Worm (Caenorhabditis elegans) whole organism, L1 larva: Measurements from ENCODE around the gene ncr-2.
A peak's percentile ranks its signal among the peaks of the same experiment; 100 is the strongest.

Source experiments
- F16B12.6 ChIP-seq: fragments of 150-350 bp; optimal IDR thresholded peaks from 2 replicates; lab custom pipeline; 2014; ENCODE audit warnings: missing biosample characterization, missing genetic modification characterization
- ama-1 ChIP-seq: fragments of 150-350 bp; optimal IDR thresholded peaks from 2 replicates; lab custom pipeline; 2014
- blmp-1 ChIP-seq: fragments of 150-350 bp; optimal IDR thresholded peaks from 2 replicates; lab custom pipeline; 2014; ENCODE audit warnings: missing biosample characterization, missing genetic modification characterization
- ceh-82 ChIP-seq, 3 experiments: fragments of 150-350 bp in 1 of 3; sonication (generic microtip) in 2 of 3; optimal IDR thresholded peaks; 2 replicates each; lab custom pipeline; 2014 to 2017; ENCODE audit warnings: missing biosample characterization in 3 of 3, missing genetic modification characterization in 3 of 3
- dpl-1 ChIP-seq, 3 experiments: fragments of 150-350 bp in 2 of 3; sonication (generic microtip) in 1 of 3; optimal IDR thresholded peaks; 2 replicates each; lab custom pipeline; 2014 to 2017; ENCODE audit warnings: missing biosample characterization in 3 of 3, missing genetic modification characterization in 3 of 3, missing genetic modification reagents in 3 of 3
- dsc-1 ChIP-seq: sonication (generic microtip); optimal IDR thresholded peaks from 2 replicates; lab custom pipeline; 2016; ENCODE audit warnings: mild to moderate bottlenecking, missing genetic modification characterization, missing compliant biosample characterization
- efl-1 ChIP-seq, 4 experiments: fragments of 150-350 bp; optimal IDR thresholded peaks in 3 of 4; peaks in 1 of 4; 1 replicate in 1 of 4; 2 replicates in 3 of 4; lab custom pipeline; 2014; ENCODE audit warnings: missing biosample characterization in 2 of 4, missing genetic modification characterization in 2 of 4, missing genetic modification reagents in 2 of 4
- egl-13 ChIP-seq: sonication (generic microtip); optimal IDR thresholded peaks from 2 replicates; lab custom pipeline; 2016; ENCODE audit warnings: missing genotype, missing genetic modification reagents, missing genetic modification characterization, missing compliant biosample characterization
- elt-2 ChIP-seq: sonication (generic microtip); optimal IDR thresholded peaks from 2 replicates; lab custom pipeline; 2016; ENCODE audit warnings: missing genetic modification characterization, mild to moderate bottlenecking, inconsistent platforms, missing compliant biosample characterization, missing genetic modification reagents
- ets-5 ChIP-seq: fragments of 200-800 bp; sonication (Bioruptor generic); IDR thresholded peaks from 2 replicates; pipeline ENCODE4 v1.3.6; 2022; ENCODE audit warnings: missing genetic modification characterization, missing compliant biosample characterization
- fkh-10 ChIP-seq: sonication (generic microtip); optimal IDR thresholded peaks from 2 replicates; lab custom pipeline; 2017; ENCODE audit warnings: missing biosample characterization, missing genetic modification reagents, missing genetic modification characterization
- fkh-4 ChIP-seq: sonication (generic microtip); optimal IDR thresholded peaks from 2 replicates; lab custom pipeline; 2016; ENCODE audit warnings: missing compliant biosample characterization, missing genetic modification characterization, borderline replicate concordance
- fos-1 ChIP-seq: fragments of 150-350 bp; optimal IDR thresholded peaks from 2 replicates; lab custom pipeline; 2014; ENCODE audit warnings: missing biosample characterization, missing genetic modification characterization
- hlh-17 ChIP-seq: fragments of 200-800 bp; sonication (Bioruptor generic); optimal IDR thresholded peaks from 2 replicates; lab custom pipeline; 2018; ENCODE audit warnings: missing genetic modification characterization, mild to moderate bottlenecking, missing compliant biosample characterization, moderate library complexity, borderline replicate concordance
- irx-1 ChIP-seq: sonication (generic microtip); optimal IDR thresholded peaks from 2 replicates; lab custom pipeline; 2016; ENCODE audit warnings: missing genetic modification characterization, missing compliant biosample characterization
- jun-1 ChIP-seq: fragments of 150-350 bp; optimal IDR thresholded peaks from 2 replicates; lab custom pipeline; 2014; ENCODE audit warnings: missing biosample characterization, missing genetic modification reagents, missing genetic modification characterization
- lin-13 ChIP-seq: fragments of 150-350 bp; optimal IDR thresholded peaks from 2 replicates; lab custom pipeline; 2014; ENCODE audit warnings: missing biosample characterization, missing genetic modification reagents, missing genetic modification characterization
- lin-14 ChIP-seq: fragments of 200-800 bp; sonication (Bioruptor generic); optimal IDR thresholded peaks from 2 replicates; lab custom pipeline; 2018; ENCODE audit warnings: mild to moderate bottlenecking, missing genetic modification characterization, moderate library complexity, missing compliant biosample characterization
- lin-15B ChIP-seq: fragments of 150-350 bp; sonication (generic microtip); optimal IDR thresholded peaks from 3 replicates; lab custom pipeline; 2014; ENCODE audit warnings: missing biosample characterization, missing genetic modification characterization
- lin-35 ChIP-seq, 2 experiments: fragments of 150-350 bp; optimal IDR thresholded peaks; 2 replicates each; lab custom pipeline; 2014; ENCODE audit warnings: missing biosample characterization in 2 of 2, missing genetic modification characterization in 2 of 2, missing genetic modification reagents in 2 of 2
- lsy-2 ChIP-seq, 2 experiments: fragments of 150-350 bp; optimal IDR thresholded peaks; 2 replicates each; lab custom pipeline; 2014; ENCODE audit warnings: missing biosample characterization in 2 of 2, missing genetic modification characterization in 2 of 2
- mef-2 ChIP-seq: fragments of 150-350 bp; optimal IDR thresholded peaks from 2 replicates; lab custom pipeline; 2014; ENCODE audit warnings: missing biosample characterization, missing genetic modification characterization
- mep-1 ChIP-seq: fragments of 150-350 bp; optimal IDR thresholded peaks from 2 replicates; lab custom pipeline; 2014; ENCODE audit warnings: missing biosample characterization, missing genetic modification characterization
- nhr-19 ChIP-seq: fragments of 200-800 bp; sonication (Bioruptor generic); conservative IDR thresholded peaks from 2 replicates; pipeline ENCODE4 v1.3.6; 2022; ENCODE audit warnings: missing genetic modification characterization, missing compliant biosample characterization
- nhr-20 ChIP-seq: sonication (generic microtip); optimal IDR thresholded peaks from 2 replicates; lab custom pipeline; 2016; ENCODE audit warnings: mild to moderate bottlenecking, missing genetic modification characterization, missing compliant biosample characterization
- nhr-71 ChIP-seq: sonication (generic microtip); optimal IDR thresholded peaks from 2 replicates; lab custom pipeline; 2016; ENCODE audit warnings: mild to moderate bottlenecking, missing genetic modification characterization, moderate library complexity, missing compliant biosample characterization
- nhr-76 ChIP-seq: sonication (generic microtip); optimal IDR thresholded peaks from 2 replicates; lab custom pipeline; 2017; ENCODE audit warnings: missing biosample characterization, missing genetic modification characterization
- pag-3 ChIP-seq: sonication (generic microtip); optimal IDR thresholded peaks from 2 replicates; lab custom pipeline; 2017; ENCODE audit warnings: missing genetic modification characterization, mild to moderate bottlenecking, missing compliant biosample characterization, antibody characterized with exemption, borderline replicate concordance; ENCODE audit not compliant: insufficient read depth
- rnt-1 ChIP-seq: sonication (generic microtip); optimal IDR thresholded peaks from 2 replicates; lab custom pipeline; 2016; ENCODE audit warnings: mild to moderate bottlenecking, missing genetic modification characterization, moderate library complexity, missing compliant biosample characterization
- snu-23 ChIP-seq: sonication (generic microtip); optimal IDR thresholded peaks from 2 replicates; lab custom pipeline; 2016; ENCODE audit warnings: missing genetic modification characterization, missing compliant biosample characterization
- sox-4 ChIP-seq: sonication (generic microtip); optimal IDR thresholded peaks from 2 replicates; lab custom pipeline; 2016; ENCODE audit warnings: missing genetic modification characterization, missing compliant biosample characterization
- swsn-7 ChIP-seq: sonication (generic microtip); optimal IDR thresholded peaks from 2 replicates; lab custom pipeline; 2016; ENCODE audit warnings: missing genetic modification characterization, missing compliant biosample characterization
- unc-130 ChIP-seq: fragments of 150-350 bp; optimal IDR thresholded peaks from 2 replicates; lab custom pipeline; 2017; ENCODE audit warnings: missing biosample characterization, missing genetic modification characterization, inconsistent platforms
- unc-30 ChIP-seq: sonication (generic microtip); optimal IDR thresholded peaks from 2 replicates; lab custom pipeline; 2017; ENCODE audit warnings: missing biosample characterization, missing genetic modification characterization
- zip-4 ChIP-seq: fragments of 200-800 bp; sonication (Bioruptor generic); optimal IDR thresholded peaks from 2 replicates; lab custom pipeline; 2018; ENCODE audit warnings: mild to moderate bottlenecking, missing genetic modification characterization, moderate library complexity, missing compliant biosample characterization
- ztf-11 ChIP-seq, 2 experiments: sonication (generic microtip); optimal IDR thresholded peaks; 2 replicates each; lab custom pipeline; 2016 to 2017; ENCODE audit warnings: missing genetic modification characterization in 2 of 2, missing biosample characterization in 1 of 2, missing compliant biosample characterization in 1 of 2

Gene ncr-2

DNA sequence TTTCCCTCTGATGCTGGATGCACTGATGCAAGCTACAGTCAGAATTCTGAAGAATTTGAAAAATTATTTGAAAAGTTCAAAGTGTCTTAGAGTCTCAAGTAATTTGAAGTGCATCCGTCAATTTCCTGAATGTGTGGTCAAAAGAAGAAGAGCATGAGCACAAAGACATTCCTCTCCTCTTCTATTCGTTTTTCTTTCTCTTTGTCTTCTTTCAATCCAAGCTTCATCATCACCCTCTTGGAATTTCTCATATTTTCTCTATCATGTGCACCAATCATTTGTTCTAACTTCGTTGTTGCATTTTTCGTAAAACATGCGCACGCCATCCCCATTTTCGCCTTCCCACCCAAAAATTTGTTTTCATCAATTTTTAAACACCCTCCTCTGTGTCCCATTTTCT is 27.9 kb downstream of the ncr-2 start:
- TF ChIP-seq fkh-10 (GFP tag; lab: Kevin White, UChicago) (peak; percentile 62), lin-14 (GFP tag; lab: Kevin White, UChicago) (peak; percentile 19), fos-1 (no peak)

DNA sequence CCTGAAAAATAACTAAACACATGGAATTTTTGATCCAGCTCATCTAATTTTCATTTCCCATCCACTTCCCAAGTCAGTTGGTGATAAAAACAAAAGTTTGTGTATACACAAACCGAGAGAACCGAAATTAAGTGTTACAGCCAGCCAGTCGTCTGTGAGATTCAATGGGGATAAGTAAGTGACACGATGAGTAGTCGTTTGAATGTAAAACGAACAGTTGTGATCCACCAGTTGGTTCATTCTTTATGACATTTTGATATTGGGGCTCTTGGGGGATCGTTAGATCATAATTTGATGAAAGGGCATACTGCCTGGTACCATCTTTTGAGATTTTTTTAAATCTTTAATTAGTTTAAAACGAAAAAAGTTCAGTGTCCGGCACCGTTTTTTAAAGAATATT is 28.7 kb downstream of the ncr-2 start:
- TF ChIP-seq unc-30 (tag; lab: Kevin White, UChicago) (no peak), jun-1 (tag; lab: Kevin White, UChicago) (no peak), dsc-1 (tag; lab: Kevin White, UChicago) (no peak), rnt-1 (tag; lab: Kevin White, UChicago) (no peak), sox-4 (tag; lab: Kevin White, UChicago) (no peak), nhr-76 (no peak), zip-4 (GFP tag; lab: Kevin White, UChicago) (no peak), F16B12.6 (tag; lab: Kevin White, UChicago) (no peak), elt-2 (tag; lab: Kevin White, UChicago) (no peak)

DNA sequence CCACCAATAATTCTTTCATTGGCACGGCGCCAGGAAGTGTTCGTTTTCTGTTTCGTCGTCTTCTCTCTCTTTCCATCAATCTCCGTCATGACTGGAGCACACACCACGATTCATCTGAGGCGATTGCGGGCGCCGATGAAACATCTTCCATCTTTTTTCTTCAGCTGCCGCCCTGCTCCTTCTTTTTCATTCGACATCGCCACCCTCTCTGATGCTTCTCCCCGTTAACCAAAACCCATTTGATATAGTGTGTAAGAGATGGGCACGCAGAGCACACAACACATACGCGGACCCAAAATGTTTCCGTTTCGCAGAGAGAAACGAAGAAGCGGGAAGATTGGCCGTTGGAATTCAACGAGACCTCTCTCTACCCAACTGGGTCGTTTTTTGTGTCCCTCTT is 29.4 kb downstream of the ncr-2 start:
- TF ChIP-seq fkh-4 (tag; lab: Kevin White, UChicago) (no peak), nhr-71 (tag; lab: Kevin White, UChicago) (peak; percentile 60), snu-23 (GFP tag; lab: Kevin White, UChicago) (peak; percentile 29), mef-2 (tag; lab: Kevin White, UChicago) (no peak), ztf-11 (tag; optimal IDR thresholded peaks at IDR 0.05; lab: Kevin White, UChicago) (peak in 1 of 2 experiments; percentile 35), lin-35 (GFP tag; optimal IDR thresholded peaks at IDR 0.05; lab: Kevin White, UChicago) (no peak), swsn-7 (tag; lab: Kevin White, UChicago) (peak; percentile 26), lin-15B (tag; lab: Kevin White, UChicago) (no peak), lsy-2 (tag; optimal IDR thresholded peaks at IDR 0.05; lab: Kevin White, UChicago) (peak in 1 of 2 experiments; percentile 37), nhr-20 (tag; lab: Kevin White, UChicago) (no peak), ceh-82 (tag; optimal IDR thresholded peaks at IDR 0.05; lab: Kevin White, UChicago) (peak in 1 of 3 experiments; percentile 21), ets-5 (no peak), fkh-10 (GFP tag; lab: Kevin White, UChicago) (peak; percentile 0), lin-14 (GFP tag; lab: Kevin White, UChicago) (peak; percentile 92), dsc-1 (tag; lab: Kevin White, UChicago) (peak; percentile 55), rnt-1 (tag; lab: Kevin White, UChicago) (peak; percentile 34), nhr-19 (GFP tag; lab: Robert Waterston, UW) (peak; percentile 20; the same call in 1 of the 2 replicates), nhr-76 (no peak), efl-1 (optimal IDR thresholded peaks at IDR 0.05; lab: Kevin White, UChicago) (peak in 1 of 2 experiments; percentile 5), efl-1 (GFP tag; optimal IDR thresholded peaks at IDR 0.05 in 1 of 2; lab: Kevin White, UChicago) (peak in 1 of 2 experiments; percentile 21), mep-1 (tag; lab: Kevin White, UChicago) (peak; percentile 40), irx-1 (tag; lab: Kevin White, UChicago) (no peak), pag-3 (tag; lab: Kevin White, UChicago) (peak; percentile 23), dpl-1 (GFP tag; optimal IDR thresholded peaks at IDR 0.05; lab: Kevin White, UChicago) (peak in 1 of 3 experiments; percentile 6), unc-130 (tag; lab: Kevin White, UChicago) (peak; percentile 21), ama-1 (no peak), hlh-17 (GFP tag; lab: Kevin White, UChicago) (no peak), egl-13 (tag; lab: Kevin White, UChicago) (no peak)

DNA sequence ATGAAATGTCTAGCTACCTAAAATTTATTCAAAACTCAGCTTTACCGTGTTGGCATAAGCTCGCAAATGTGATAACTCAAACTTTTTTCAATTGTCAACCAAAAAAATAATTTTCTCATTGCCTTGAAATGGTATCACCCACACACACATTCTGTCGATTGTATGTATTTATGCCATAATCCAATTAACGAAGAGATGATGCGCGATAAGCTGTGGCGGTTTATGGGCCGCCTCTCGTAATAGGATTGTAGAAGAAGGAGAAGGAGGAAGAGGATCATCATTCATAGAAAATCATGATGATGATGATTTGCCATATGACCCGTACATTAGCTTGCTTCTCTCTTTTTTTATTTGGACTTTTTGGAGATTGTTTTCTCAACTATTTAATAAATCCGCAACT is 31.0 kb downstream of the ncr-2 start:
- TF ChIP-seq dsc-1 (tag; lab: Kevin White, UChicago) (peak; percentile 29), lin-13 (GFP tag; lab: Kevin White, UChicago) (no peak), blmp-1 (peak; percentile 36)
